Worm (Caenorhabditis elegans) whole organism, midembryonic: Measurements from ENCODE around the gene C17B7.10.

Experiments
- cog-1 ChIP-seq: sonication (generic microtip); optimal IDR thresholded peaks from 2 replicates; lab custom pipeline; 2016; ENCODE audit warnings: missing genetic modification characterization, missing compliant biosample characterization
- flt-1 ChIP-seq: fragments of 200-800 bp; sonication (Bioruptor generic); IDR thresholded peaks from 2 replicates; pipeline ENCODE4 v1.3.6; 2022; ENCODE audit warnings: missing genetic modification characterization, missing compliant biosample characterization
- ref-1 ChIP-seq: fragments of 200-800 bp; sonication (Bioruptor generic); conservative IDR thresholded peaks from 2 replicates; pipeline ENCODE4 v1.3.6; 2022; ENCODE audit warnings: missing genetic modification reagents, missing genetic modification characterization, missing compliant biosample characterization
- ztf-23 ChIP-seq: fragments of 200-800 bp; sonication (Bioruptor generic); IDR thresholded peaks from 2 replicates; pipeline ENCODE4 v1.3.6; 2022; ENCODE audit warnings: missing genetic modification reagents, missing genetic modification characterization, missing compliant biosample characterization

ce11 chrV:3346434-3347019 is 4.7 kb upstream of the C17B7.10 start, which contains the start of gene fbxa-65:
- TF ChIP-seq ref-1 (GFP tag; lab: Robert Waterston, UW) (no peak), flt-1 (no peak), ztf-23 (GFP tag; lab: Robert Waterston, UW) (no peak), cog-1 (no peak)
